Worm (Caenorhabditis elegans) whole organism, L2 larva: ENCODE measurements around the gene srw-135.

ENCODE experiments used
- R02D3.7 ChIP-seq: fragments of 150-350 bp; optimal IDR thresholded peaks from 2 replicates; lab custom pipeline; 2014; ENCODE audit warnings: missing biosample characterization, missing genetic modification characterization
- alr-1 ChIP-seq: fragments of 150-350 bp; optimal IDR thresholded peaks from 2 replicates; lab custom pipeline; 2014; ENCODE audit warnings: missing biosample characterization, missing genetic modification characterization
- aly-2 ChIP-seq: fragments of 150-350 bp; optimal IDR thresholded peaks from 2 replicates; lab custom pipeline; 2014; ENCODE audit warnings: missing biosample characterization, missing genetic modification characterization
- ceh-82 ChIP-seq: fragments of 150-350 bp; optimal IDR thresholded peaks from 2 replicates; lab custom pipeline; 2014; ENCODE audit warnings: missing biosample characterization, missing genetic modification characterization
- lin-39 ChIP-seq: fragments of 150-350 bp; optimal IDR thresholded peaks from 2 replicates; lab custom pipeline; 2014; ENCODE audit warnings: missing biosample characterization, missing genetic modification reagents, missing genetic modification characterization
- nhr-77 ChIP-seq: fragments of 150-350 bp; optimal IDR thresholded peaks from 2 replicates; lab custom pipeline; 2014; ENCODE audit warnings: missing biosample characterization, missing genetic modification characterization
- sem-4 ChIP-seq: fragments of 150-350 bp; optimal IDR thresholded peaks from 2 replicates; lab custom pipeline; 2014; ENCODE audit warnings: missing biosample characterization, missing genetic modification reagents, missing genetic modification characterization
- skn-1 ChIP-seq: sonication (generic microtip); optimal IDR thresholded peaks from 2 replicates; lab custom pipeline; 2017; ENCODE audit warnings: missing biosample characterization, missing genetic modification characterization
- sma-3 ChIP-seq: sonication (generic microtip); optimal IDR thresholded peaks from 2 replicates; lab custom pipeline; 2016; ENCODE audit warnings: missing genetic modification reagents, missing genetic modification characterization, missing compliant biosample characterization
- unc-62 ChIP-seq: fragments of 150-350 bp; optimal IDR thresholded peaks from 2 replicates; lab custom pipeline; 2014; ENCODE audit warnings: missing biosample characterization, missing genetic modification reagents, missing genetic modification characterization
- zag-1 ChIP-seq: fragments of 150-350 bp; optimal IDR thresholded peaks from 2 replicates; lab custom pipeline; 2014; ENCODE audit warnings: missing biosample characterization, missing genetic modification characterization
- ztf-4 ChIP-seq: fragments of 150-350 bp; optimal IDR thresholded peaks from 2 replicates; lab custom pipeline; 2014; ENCODE audit warnings: missing biosample characterization, missing genetic modification characterization

DNA sequence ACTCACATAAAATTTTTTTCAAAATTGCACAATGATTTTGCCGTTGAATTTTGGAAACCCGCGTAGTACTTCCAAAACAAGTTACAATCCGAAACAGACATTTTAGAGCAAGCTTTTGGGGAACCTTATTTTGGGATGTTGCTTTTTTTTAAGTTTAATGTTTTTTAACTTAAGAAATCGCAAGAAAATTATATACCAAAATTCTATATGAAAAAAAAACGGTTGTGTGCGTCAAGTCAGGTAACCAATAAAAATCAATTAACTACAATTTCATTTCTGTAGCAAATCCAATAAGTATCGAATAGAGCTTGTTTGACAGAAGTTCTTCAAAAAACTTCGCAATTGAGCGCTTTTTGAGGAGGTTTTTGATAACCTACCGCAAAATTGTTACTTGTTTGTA is 27.9 kb downstream of the srw-135 start, which contains the start of gene srw-117:
- TF ChIP-seq unc-62 (GFP tag; lab: Kevin White, UChicago) (no peak), lin-39 (tag; lab: Kevin White, UChicago) (no peak), ztf-4 (tag; lab: Kevin White, UChicago) (no peak), sem-4 (tag; lab: Kevin White, UChicago) (no peak), alr-1 (tag; lab: Kevin White, UChicago) (no peak), zag-1 (no peak), nhr-77 (tag; lab: Kevin White, UChicago) (no peak), R02D3.7 (no peak), aly-2 (tag; lab: Kevin White, UChicago) (no peak), ceh-82 (tag; lab: Kevin White, UChicago) (no peak), sma-3 (GFP tag; lab: Kevin White, UChicago) (no peak), skn-1 (tag; lab: Kevin White, UChicago) (no peak)
